Worm (Caenorhabditis elegans): ENCODE data around the gene F08D12.3.

Gene F08D12.3

ce11 chrII:2756351-2756750 lies 23.0 kb upstream of the F08D12.3 start:
- no peak for TF ChIP-seq unc-62 (GFP tag; optimal IDR thresholded peaks at IDR 0.05)

ce11 chrII:2757954-2758353 lies 21.4 kb upstream of the F08D12.3 start, which contains the start of gene F29A7.8:
Gene F29A7.8, minus strand, starts transcription at chrII:2758054.
- no peak for TF ChIP-seq unc-62 (GFP tag; optimal IDR thresholded peaks at IDR 0.05)

ce11 chrII:2758476-2758875 lies 20.9 kb upstream of the F08D12.3 start, which contains the start of gene fbxb-107:
Gene fbxb-107, plus strand, starts transcription at chrII:2758772.
- no peak for TF ChIP-seq unc-62 (GFP tag; optimal IDR thresholded peaks at IDR 0.05)

ce11 chrII:2762108-2762507 lies 17.2 kb upstream of the F08D12.3 start, which contains the start of gene fbxb-106:
Gene fbxb-106, plus strand, starts transcription at chrII:2762408.
- TF ChIP-seq unc-62 (GFP tag; optimal IDR thresholded peaks at IDR 0.05): no peak

ce11 chrII:2764664-2765063 lies 14.7 kb upstream of the F08D12.3 start, which contains the start of gene fbxb-108:
Gene fbxb-108, plus strand, starts transcription at chrII:2764964.
- no peak for TF ChIP-seq unc-62 (GFP tag; optimal IDR thresholded peaks at IDR 0.05)

ce11 chrII:2766331-2766730 lies 13.0 kb upstream of the F08D12.3 start, which contains the start of gene F08D12.15:
Gene F08D12.15, plus strand, starts transcription at chrII:2766631.
- no peak for TF ChIP-seq unc-62 (GFP tag; optimal IDR thresholded peaks at IDR 0.05)

- no peak for TF ChIP-seq unc-62 (GFP tag; optimal IDR thresholded peaks at IDR 0.05)
Measured at ce11 chrII:2769021-2769420, 10.3 kb upstream of the F08D12.3 start, which contains the start of gene F08D12.7. Gene F08D12.7, minus strand, starts transcription at chrII:2769121.

- no peak for TF ChIP-seq unc-62 (GFP tag; optimal IDR thresholded peaks at IDR 0.05)
Measured at ce11 chrII:2770788-2771187, 8.6 kb upstream of the F08D12.3 start, which contains the start of gene fbxb-105. Gene fbxb-105, minus strand, starts transcription at chrII:2770888.

ce11 chrII:2772166-2772565 lies 7.2 kb upstream of the F08D12.3 start, which contains the start of gene sdz-10:
Gene sdz-10, minus strand, starts transcription at chrII:2772266.
- no peak for TF ChIP-seq unc-62 (GFP tag; optimal IDR thresholded peaks at IDR 0.05)

ce11 chrII:2773534-2773933 lies 5.8 kb upstream of the F08D12.3 start, which contains the start of gene sdz-9:
Gene sdz-9, minus strand, starts transcription at chrII:2773634.
- TF ChIP-seq unc-62 (GFP tag; optimal IDR thresholded peaks at IDR 0.05): no peak

ce11 chrII:2774904-2775303 lies 4.4 kb upstream of the F08D12.3 start, which contains the start of gene fbxb-111:
Gene fbxb-111, minus strand, starts transcription at chrII:2775004.
- TF ChIP-seq unc-62 (GFP tag; optimal IDR thresholded peaks at IDR 0.05): no peak

ce11 chrII:2777846-2778245 lies 1.5 kb upstream of the F08D12.3 start, which contains the start of gene F08D12.4:
Gene F08D12.4, plus strand, starts transcription at chrII:2778146.
- TF ChIP-seq unc-62 (GFP tag; optimal IDR thresholded peaks at IDR 0.05): no peak

- no peak for TF ChIP-seq unc-62 (GFP tag; optimal IDR thresholded peaks at IDR 0.05)
Measured at ce11 chrII:2780804-2781203, 1.5 kb downstream of the F08D12.3 start.

ce11 chrII:2781355-2781754 lies 2.0 kb downstream of the F08D12.3 start, which contains the start of gene F08D12.2:
Gene F08D12.2, plus strand, starts transcription at chrII:2781655.
- TF ChIP-seq unc-62 (GFP tag; optimal IDR thresholded peaks at IDR 0.05): no peak

ce11 chrII:2783380-2783779 lies 4.0 kb downstream of the F08D12.3 start:
- TF ChIP-seq unc-62 (GFP tag; optimal IDR thresholded peaks at IDR 0.05): no peak

ce11 chrII:2785787-2786186 lies 6.4 kb downstream of the F08D12.3 start:
- TF ChIP-seq unc-62 (GFP tag; optimal IDR thresholded peaks at IDR 0.05): no peak

ce11 chrII:2787031-2787512 lies 7.7 kb downstream of the F08D12.3 start, which contains the start of the genes F08D12.12 and srpa-72:
Gene F08D12.12, minus strand, starts transcription at chrII:2787081.
Gene srpa-72, plus strand, starts transcription at chrII:2787481.
- no peak for TF ChIP-seq unc-62 (GFP tag; optimal IDR thresholded peaks at IDR 0.05)
